Fruit fly (Drosophila melanogaster): ENCODE measurements around the gene CG13919.

Gene CG13919

dm6 chr3L:1668504-1668903, 23.2 kb downstream of the CG13919 start, which contains the start of gene RpL23A (continued):
- TF ChIP-seq CG18599 (GFP tag; optimal IDR thresholded peaks at IDR 0.05) (peak; percentile 97), CG16863 (GFP tag; optimal IDR thresholded peaks at IDR 0.05) (peak; percentile 91), cas (GFP tag; IDR thresholded peaks at IDR 0.05) (peak; percentile 91), CG7786 (GFP tag; optimal IDR thresholded peaks at IDR 0.05) (peak; percentile 95), CG13424 (tag; optimal IDR thresholded peaks at IDR 0.05) (peak; percentile 84), Hmr (GFP tag; optimal IDR thresholded peaks at IDR 0.05) (peak; percentile 99), pan (optimal IDR thresholded peaks at IDR 0.05) (no peak), pan (GFP tag; optimal IDR thresholded peaks at IDR 0.05 in 1 of 2, IDR thresholded peaks at IDR 0.05 in 1 of 2) (peak in 1 of 2 experiments; percentile 93), CG1529 (GFP tag; optimal IDR thresholded peaks at IDR 0.05) (peak; percentile 80), CG11093 (GFP tag; IDR thresholded peaks at IDR 0.05) (peak; percentile 81), CG8765 (GFP tag; IDR thresholded peaks at IDR 0.05) (peak; percentile 82), NC2α (GFP tag; optimal IDR thresholded peaks at IDR 0.05) (peak; percentile 92), ssp (GFP tag; IDR thresholded peaks at IDR 0.05) (peak; percentile 87), esg (GFP tag; conservative IDR thresholded peaks at IDR 0.05) (peak; percentile 66), Dll (GFP tag; IDR thresholded peaks at IDR 0.05; ENCODE audit: partially characterized antibody) (no peak), CG9797 (GFP tag; optimal IDR thresholded peaks at IDR 0.05) (peak; percentile 91), CG9437 (GFP tag; optimal IDR thresholded peaks at IDR 0.05) (peak; percentile 80), CG14667 (GFP tag; IDR thresholded peaks at IDR 0.05) (peak; percentile 85), kah (GFP tag; optimal IDR thresholded peaks at IDR 0.05) (peak; percentile 79), Xbp1 (GFP tag; optimal IDR thresholded peaks at IDR 0.05) (peak; percentile 96), hb (GFP tag; IDR thresholded peaks at IDR 0.05; ENCODE audit: partially characterized antibody) (no peak), CG34224 (GFP tag; IDR thresholded peaks at IDR 0.05; ENCODE audit: partially characterized antibody) (no peak), Sox100B (GFP tag; optimal IDR thresholded peaks at IDR 0.05) (no peak), CG4328 (GFP tag; optimal IDR thresholded peaks at IDR 0.05) (peak; percentile 96), lbe (GFP tag; optimal IDR thresholded peaks at IDR 0.05) (peak; percentile 77), CG15479 (GFP tag; optimal IDR thresholded peaks at IDR 0.05) (peak; percentile 42), CG10462 (GFP tag; optimal IDR thresholded peaks at IDR 0.05) (peak; percentile 88), crc (GFP tag; optimal IDR thresholded peaks at IDR 0.05) (peak; percentile 95), CG6813 (GFP tag; optimal IDR thresholded peaks at IDR 0.05) (peak; percentile 96), Abd-B (GFP tag; optimal IDR thresholded peaks at IDR 0.05) (peak; percentile 85), sisA (GFP tag; IDR thresholded peaks at IDR 0.05) (peak; percentile 94), CG4707 (GFP tag; optimal IDR thresholded peaks at IDR 0.05) (peak; percentile 86), amos (GFP tag; IDR thresholded peaks at IDR 0.05; ENCODE audit: partially characterized antibody) (peak; percentile 73), CG9609 (GFP tag; optimal IDR thresholded peaks at IDR 0.05) (peak; percentile 98), sqz (GFP tag; optimal IDR thresholded peaks at IDR 0.05) (no peak), vfl (GFP tag; optimal IDR thresholded peaks at IDR 0.05) (peak; percentile 94), CG32532 (GFP tag; IDR thresholded peaks at IDR 0.05) (peak; percentile 97), Oli (tag; optimal IDR thresholded peaks at IDR 0.05) (peak; percentile 79), Dip2 (GFP tag; IDR thresholded peaks at IDR 0.05) (no peak), Elba2 (GFP tag; optimal IDR thresholded peaks at IDR 0.05) (peak; percentile 72), btn (GFP tag; optimal IDR thresholded peaks at IDR 0.05) (peak; percentile 92), CG8281 (tag; optimal IDR thresholded peaks at IDR 0.05) (peak; percentile 75), sr (GFP tag; IDR thresholded peaks at IDR 0.05) (peak; percentile 92), pfk (GFP tag; optimal IDR thresholded peaks at IDR 0.05) (peak; percentile 82), odd (GFP tag; optimal IDR thresholded peaks at IDR 0.05) (peak; percentile 89), chinmo (GFP tag; IDR thresholded peaks at IDR 0.05; ENCODE audit: partially characterized antibody) (no peak), vvl (GFP tag; IDR thresholded peaks at IDR 0.05) (peak; percentile 97), CG1832 (GFP tag; optimal IDR thresholded peaks at IDR 0.05) (no peak), pzg (GFP tag; optimal IDR thresholded peaks at IDR 0.05) (peak; percentile 100), fru (optimal IDR thresholded peaks at IDR 0.05) (no peak), CG31388 (GFP tag; optimal IDR thresholded peaks at IDR 0.05) (peak; percentile 83)
